Fruit fly (Drosophila melanogaster) whole organism, embryonic: ENCODE data around the gene lectin-21Cb.

Source experiments
- Adf1 ChIP-seq: fragments of 200-800 bp; sonication (Bioruptor generic); IDR thresholded peaks from 2 replicates; pipeline ENCODE4 v1.3.6; 2022; ENCODE audit warnings: missing biosample characterization, missing genetic modification characterization
- Aef1 ChIP-seq: fragments of 200-800 bp; sonication (Bioruptor generic); IDR thresholded peaks from 3 replicates; pipeline ENCODE4 v1.3.6; 2022; ENCODE audit warnings: missing biosample characterization, missing genetic modification characterization
- Asciz ChIP-seq: fragments of 200-800 bp; sonication (Bioruptor generic); optimal IDR thresholded peaks from 2 replicates; lab custom pipeline; 2017; ENCODE audit warnings: missing biosample characterization, mild to moderate bottlenecking, missing genetic modification characterization, missing genetic modification reagents
- BEAF-32 ChIP-seq: fragments of 200-800 bp; sonication (Bioruptor generic); optimal IDR thresholded peaks from 3 replicates; lab custom pipeline; 2017; ENCODE audit warnings: missing biosample characterization, missing genetic modification characterization, mild to moderate bottlenecking, moderate library complexity, missing genetic modification reagents
- CG10321 ChIP-seq: fragments of 200-800 bp; sonication (Bioruptor generic); IDR thresholded peaks from 2 replicates; pipeline ENCODE4 v1.3.6; 2022; ENCODE audit warnings: missing biosample characterization, missing genetic modification characterization
- CG12744 ChIP-seq: fragments of 200-800 bp; sonication (Bioruptor generic); optimal IDR thresholded peaks from 2 replicates; lab custom pipeline; 2016; ENCODE audit warnings: missing biosample characterization, missing genetic modification characterization
- CG12769 ChIP-seq: fragments of 200-800 bp; sonication (Bioruptor generic); optimal IDR thresholded peaks from 2 replicates; lab custom pipeline; 2019; ENCODE audit warnings: missing biosample characterization, mild to moderate bottlenecking, missing genetic modification characterization, moderate library complexity
- CG13296 ChIP-seq: fragments of 200-800 bp; sonication (Bioruptor generic); optimal IDR thresholded peaks from 3 replicates; lab custom pipeline; 2018; ENCODE audit warnings: missing biosample characterization, mild to moderate bottlenecking, missing genetic modification characterization
- CG13894 ChIP-seq: fragments of 200-800 bp; sonication (Bioruptor generic); optimal IDR thresholded peaks from 3 replicates; lab custom pipeline; 2018; ENCODE audit warnings: missing biosample characterization, mild to moderate bottlenecking, missing genetic modification characterization, moderate library complexity
- CG15479 ChIP-seq: fragments of 200-800 bp; sonication (Bioruptor generic); optimal IDR thresholded peaks from 3 replicates; lab custom pipeline; 2019; ENCODE audit warnings: missing biosample characterization, mild to moderate bottlenecking, missing genetic modification characterization, moderate library complexity
- CG15601 ChIP-seq: fragments of 200-800 bp; sonication (Bioruptor generic); optimal IDR thresholded peaks from 3 replicates; lab custom pipeline; 2019; ENCODE audit warnings: missing biosample characterization, mild to moderate bottlenecking, missing genetic modification characterization, moderate library complexity
- CG1602 ChIP-seq: fragments of 200-800 bp; sonication (Bioruptor generic); optimal IDR thresholded peaks from 3 replicates; lab custom pipeline; 2016; ENCODE audit warnings: missing biosample characterization, missing genetic modification characterization
- CG17568 ChIP-seq: fragments of 200-800 bp; sonication (Bioruptor generic); optimal IDR thresholded peaks from 2 replicates; lab custom pipeline; 2018; ENCODE audit warnings: missing biosample characterization, mild to moderate bottlenecking, missing genetic modification characterization, moderate library complexity
- CG17912 ChIP-seq: fragments of 200-800 bp; sonication (Bioruptor generic); optimal IDR thresholded peaks from 2 replicates; lab custom pipeline; 2018; ENCODE audit warnings: missing biosample characterization, mild to moderate bottlenecking, missing genetic modification characterization
- CG18599 ChIP-seq: fragments of 200-800 bp; sonication (Bioruptor generic); optimal IDR thresholded peaks from 3 replicates; lab custom pipeline; 2017; ENCODE audit warnings: missing biosample characterization, missing genetic modification characterization, mild to moderate bottlenecking, moderate library complexity, missing genetic modification reagents
- CG2120 ChIP-seq: fragments of 200-800 bp; sonication (Bioruptor generic); optimal IDR thresholded peaks from 3 replicates; lab custom pipeline; 2016; ENCODE audit warnings: missing biosample characterization, missing genetic modification characterization
- CG31224 ChIP-seq: fragments of 200-800 bp; sonication (Bioruptor generic); IDR thresholded peaks from 2 replicates; pipeline ENCODE4 v1.3.6; 2022; ENCODE audit warnings: missing biosample characterization, missing genetic modification characterization
- CG3407 ChIP-seq: fragments of 200-800 bp; sonication (Bioruptor generic); optimal IDR thresholded peaks from 2 replicates; lab custom pipeline; 2018; ENCODE audit warnings: missing biosample characterization, mild to moderate bottlenecking, missing genetic modification characterization
- CG43689 ChIP-seq: fragments of 200-800 bp; sonication (Bioruptor generic); IDR thresholded peaks from 2 replicates; pipeline ENCODE4 v1.3.6; 2022; ENCODE audit warnings: missing biosample characterization, missing genetic modification characterization
- CG4707 ChIP-seq: fragments of 200-800 bp; sonication (Bioruptor generic); optimal IDR thresholded peaks from 2 replicates; lab custom pipeline; 2018; ENCODE audit warnings: missing biosample characterization, mild to moderate bottlenecking, missing genetic modification characterization, moderate library complexity
- CG5953 ChIP-seq: fragments of 200-800 bp; sonication (Bioruptor generic); IDR thresholded peaks from 2 replicates; pipeline ENCODE4 v1.3.6; 2022; ENCODE audit warnings: missing biosample characterization, missing genetic modification characterization
- CG6683 ChIP-seq: fragments of 200-800 bp; sonication (Bioruptor generic); optimal IDR thresholded peaks from 2 replicates; lab custom pipeline; 2017; ENCODE audit warnings: missing biosample characterization, mild to moderate bottlenecking, missing genetic modification characterization, missing genetic modification reagents
- CG6689 ChIP-seq: fragments of 200-800 bp; sonication (Bioruptor generic); IDR thresholded peaks from 2 replicates; pipeline ENCODE4 v1.3.6; 2022; ENCODE audit warnings: missing biosample characterization, missing genetic modification characterization
- Doc3 ChIP-seq: fragments of 200-800 bp; sonication (Bioruptor generic); IDR thresholded peaks from 3 replicates; pipeline ENCODE4 v1.3.6; 2022; ENCODE audit warnings: missing biosample characterization, missing genetic modification characterization; ENCODE audit not compliant: partially characterized antibody
- HLH54F ChIP-seq: fragments of 200-800 bp; sonication (Bioruptor generic); optimal IDR thresholded peaks from 3 replicates; lab custom pipeline; 2016; ENCODE audit warnings: missing biosample characterization, missing genetic modification characterization
- Jarid2 ChIP-seq: fragments of 200-800 bp; sonication (Bioruptor generic); optimal IDR thresholded peaks from 3 replicates; lab custom pipeline; 2017; ENCODE audit warnings: mild to moderate bottlenecking, missing biosample characterization, missing genetic modification reagents, missing genetic modification characterization
- Lpt ChIP-seq: fragments of >200 bp; optimal IDR thresholded peaks from 2 replicates; lab custom pipeline; 2018; ENCODE audit warnings: missing biosample characterization, missing genetic modification characterization
- Sox102F ChIP-seq: fragments of 200-800 bp; sonication (Bioruptor generic); optimal IDR thresholded peaks from 2 replicates; lab custom pipeline; 2018; ENCODE audit warnings: missing biosample characterization, mild to moderate bottlenecking, missing genetic modification characterization, moderate library complexity
- Ssrp ChIP-seq: fragments of 200-800 bp; sonication (Bioruptor generic); optimal IDR thresholded peaks from 2 replicates; lab custom pipeline; 2018; ENCODE audit warnings: missing biosample characterization, mild to moderate bottlenecking, missing genetic modification characterization, moderate library complexity
- Tbp ChIP-seq: fragments of >200 bp; optimal IDR thresholded peaks from 2 replicates; lab custom pipeline; 2018; ENCODE audit warnings: missing biosample characterization, missing genetic modification characterization
- Xbp1 ChIP-seq: fragments of 200-800 bp; sonication (Bioruptor generic); optimal IDR thresholded peaks from 3 replicates; lab custom pipeline; 2016; ENCODE audit warnings: missing biosample characterization, mild to moderate bottlenecking, missing genetic modification characterization
- abd-A ChIP-seq: fragments of 200-800 bp; sonication (Bioruptor generic); optimal IDR thresholded peaks from 3 replicates; lab custom pipeline; 2019; ENCODE audit warnings: missing biosample characterization, mild to moderate bottlenecking, missing genetic modification characterization, moderate library complexity
- al ChIP-seq: fragments of 200-800 bp; sonication (Bioruptor generic); IDR thresholded peaks from 2 replicates; pipeline ENCODE4 v1.3.6; 2022; ENCODE audit warnings: missing biosample characterization, missing genetic modification characterization
- ash1 ChIP-seq: fragments of 200-800 bp; sonication (Bioruptor generic); optimal IDR thresholded peaks from 2 replicates; lab custom pipeline; 2018; ENCODE audit warnings: missing biosample characterization, mild to moderate bottlenecking, missing genetic modification characterization
- bsh ChIP-seq, 2 experiments: fragments of 200-800 bp; sonication (Bioruptor generic); optimal IDR thresholded peaks; 2 replicates each; lab custom pipeline; 2017 to 2018; ENCODE audit warnings: mild to moderate bottlenecking in 2 of 2, missing biosample characterization in 2 of 2, missing genetic modification characterization in 2 of 2, moderate library complexity in 1 of 2
- chif ChIP-seq, 2 experiments: fragments of 200-800 bp; sonication (Bioruptor generic); optimal IDR thresholded peaks; 3 replicates each; lab custom pipeline; 2016; ENCODE audit warnings: missing biosample characterization in 2 of 2, missing genetic modification characterization in 2 of 2
- chm ChIP-seq: fragments of 200-800 bp; sonication (Bioruptor generic); IDR thresholded peaks from 2 replicates; pipeline ENCODE4 v1.3.6; 2022; ENCODE audit warnings: missing biosample characterization, missing genetic modification characterization
- fd64A ChIP-seq: fragments of 200-800 bp; sonication (Bioruptor generic); optimal IDR thresholded peaks from 3 replicates; lab custom pipeline; 2018; ENCODE audit warnings: missing biosample characterization, mild to moderate bottlenecking, missing genetic modification characterization
- her ChIP-seq: fragments of 200-800 bp; sonication (Bioruptor generic); optimal IDR thresholded peaks from 2 replicates; lab custom pipeline; 2016; ENCODE audit warnings: missing biosample characterization, missing genetic modification characterization
- org-1 ChIP-seq: fragments of 200-800 bp; sonication (Bioruptor generic); optimal IDR thresholded peaks from 2 replicates; lab custom pipeline; 2017; ENCODE audit warnings: missing biosample characterization, missing genetic modification characterization
- psq ChIP-seq: fragments of 200-800 bp; sonication (Bioruptor generic); optimal IDR thresholded peaks from 2 replicates; lab custom pipeline; 2017; ENCODE audit warnings: missing biosample characterization, missing genetic modification characterization
- pzg ChIP-seq: fragments of 200-800 bp; sonication (Bioruptor generic); optimal IDR thresholded peaks from 3 replicates; lab custom pipeline; 2018; ENCODE audit warnings: missing biosample characterization, mild to moderate bottlenecking, missing genetic modification characterization, moderate library complexity
- row ChIP-seq: fragments of 200-800 bp; sonication (Bioruptor generic); IDR thresholded peaks from 3 replicates; pipeline ENCODE4 v1.3.6; 2022; ENCODE audit warnings: missing biosample characterization, missing genetic modification characterization
- salm ChIP-seq: fragments of 200-800 bp; sonication (Bioruptor generic); optimal IDR thresholded peaks from 2 replicates; lab custom pipeline; 2018; ENCODE audit warnings: missing biosample characterization, mild to moderate bottlenecking, missing genetic modification characterization
- schlank ChIP-seq: fragments of 200-800 bp; sonication (Bioruptor generic); optimal IDR thresholded peaks from 2 replicates; lab custom pipeline; 2018; ENCODE audit warnings: missing biosample characterization, mild to moderate bottlenecking, missing genetic modification characterization
- slp2 ChIP-seq: fragments of 200-800 bp; sonication (Bioruptor generic); optimal IDR thresholded peaks from 2 replicates; lab custom pipeline; 2016; ENCODE audit warnings: missing biosample characterization, missing genetic modification characterization
- sug ChIP-seq: fragments of 200-800 bp; optimal IDR thresholded peaks from 2 replicates; lab custom pipeline; 2019; ENCODE audit warnings: missing biosample characterization, mild to moderate bottlenecking, missing genetic modification characterization, moderate library complexity
- toy ChIP-seq: fragments of 200-800 bp; sonication (Bioruptor generic); IDR thresholded peaks from 2 replicates; pipeline ENCODE4 v1.3.6; 2022; ENCODE audit warnings: missing biosample characterization, missing genetic modification characterization
- tup ChIP-seq: fragments of 200-800 bp; sonication (Bioruptor generic); optimal IDR thresholded peaks from 2 replicates; lab custom pipeline; 2016; ENCODE audit warnings: missing biosample characterization, mild to moderate bottlenecking, missing genetic modification characterization, moderate library complexity
- yki ChIP-seq: fragments of >200 bp; optimal IDR thresholded peaks from 3 replicates; lab custom pipeline; 2018
- zen2 ChIP-seq: fragments of 200-800 bp; sonication (Bioruptor generic); IDR thresholded peaks from 3 replicates; pipeline ENCODE4 v1.3.6; 2022; ENCODE audit warnings: missing biosample characterization, missing genetic modification characterization; ENCODE audit not compliant: partially characterized antibody

lectin-21Cb gene

DNA sequence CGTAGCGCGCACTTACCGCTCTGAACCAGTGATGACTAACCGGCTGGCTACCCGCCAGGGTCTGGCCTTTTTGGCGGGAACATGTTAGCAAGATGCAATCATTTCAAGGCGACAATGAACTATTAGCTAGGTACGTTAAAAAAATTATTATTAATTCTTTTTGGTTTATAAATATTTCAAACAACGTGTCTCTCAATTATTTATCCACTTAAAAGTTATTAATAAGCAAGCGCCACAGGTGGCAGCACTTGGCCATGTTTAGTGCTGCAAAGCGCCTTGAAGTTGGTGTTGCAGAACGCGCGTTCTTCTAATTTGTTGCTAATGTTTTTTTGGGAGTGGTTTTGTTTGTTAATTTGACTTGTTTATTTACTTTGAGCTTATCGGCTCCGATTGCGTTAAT lies 46.8 kb downstream of the lectin-21Cb start, which contains the start of the genes Ipk2 and cold (continued):
- TF ChIP-seq Asciz (GFP tag; lab: Kevin White, UChicago) (no peak), CG3407 (GFP tag; lab: Kevin White, UChicago) (peak; percentile 67), toy (0 out of 2 replicates have a peak, but pooled peaks have one; percentile 29), Xbp1 (GFP tag; lab: Kevin White, UChicago) (peak; percentile 88), CG13296 (peak; percentile 79), CG31224 (GFP tag; lab: Robert Waterston, UW) (peak; percentile 64), CG15601 (tag; lab: Kevin White, UChicago) (no peak), bsh (GFP tag; optimal IDR thresholded peaks at IDR 0.05; lab: Kevin White, UChicago) (peak in 1 of 2 experiments; percentile 69), pzg (GFP tag; lab: Kevin White, UChicago) (peak; percentile 79), slp2 (GFP tag; lab: Kevin White, UChicago) (peak; percentile 53), CG43689 (GFP tag; lab: Robert Waterston, UW) (0 out of 2 replicates have a peak, but pooled peaks have one; percentile 10), salm (tag; lab: Kevin White, UChicago) (peak; percentile 21), Lpt (GFP tag; lab: Kevin White, UChicago) (no peak), CG17568 (GFP tag; lab: Kevin White, UChicago) (no peak), HLH54F (GFP tag; lab: Kevin White, UChicago) (peak; percentile 87), org-1 (peak; percentile 48), Adf1 (GFP tag; lab: Robert Waterston, UW) (peak; percentile 45; the same call in 1 of the 2 replicates), psq (GFP tag; lab: Kevin White, UChicago) (peak; percentile 70), her (peak; percentile 36), BEAF-32 (GFP tag; lab: Kevin White, UChicago) (peak; percentile 46), CG2120 (GFP tag; lab: Kevin White, UChicago) (peak; percentile 90), CG6689 (GFP tag; lab: Robert Waterston, UW) (peak; percentile 74), CG15479 (no peak), CG12769 (tag; lab: Kevin White, UChicago) (no peak), Jarid2 (GFP tag; lab: Kevin White, UChicago) (peak; percentile 1), abd-A (no peak), schlank (tag; lab: Kevin White, UChicago) (peak; percentile 22), CG6683 (peak; percentile 66), Doc3 (GFP tag; lab: Robert Waterston, UW) (no peak), Tbp (no peak), CG17912 (no peak), ash1 (no peak), chm (no peak), fd64A (no peak), Aef1 (GFP tag; lab: Robert Waterston, UW) (peak; percentile 69; the same call in 2 of the 3 replicates), tup (GFP tag; lab: Kevin White, UChicago) (peak; percentile 88), CG1602 (GFP tag; lab: Kevin White, UChicago) (peak; percentile 72), CG12744 (GFP tag; lab: Kevin White, UChicago) (peak; percentile 88), al (GFP tag; lab: Robert Waterston, UW) (peak; percentile 72), CG13894 (no peak), zen2 (no peak), row (GFP tag; lab: Robert Waterston, UW) (peak; percentile 95), yki (lab: Kevin White, UChicago) (no peak), chif (GFP tag; optimal IDR thresholded peaks at IDR 0.05; lab: Kevin White, UChicago) (peak; percentile 55 to 68), CG4707 (GFP tag; lab: Kevin White, UChicago) (peak; percentile 11), CG10321 (GFP tag; lab: Robert Waterston, UW) (no peak), Sox102F (GFP tag; lab: Kevin White, UChicago) (no peak), sug (tag; lab: Kevin White, UChicago) (no peak), CG5953 (GFP tag; lab: Robert Waterston, UW) (no peak), Ssrp (peak; percentile 72), CG18599 (peak; percentile 91)
